Worm (Caenorhabditis elegans) whole organism, late embryonic: ENCODE measurements around the gene ZC190.7.

ENCODE experiments used
- ama-1 ChIP-seq: fragments of 150-350 bp; optimal IDR thresholded peaks from 2 replicates; lab custom pipeline; 2014
- ceh-14 ChIP-seq: sonication (generic microtip); optimal IDR thresholded peaks from 2 replicates; lab custom pipeline; 2016; ENCODE audit warnings: missing genotype, missing genetic modification characterization, missing compliant biosample characterization
- ceh-30 ChIP-seq: fragments of 150-350 bp; optimal IDR thresholded peaks from 2 replicates; lab custom pipeline; 2014; ENCODE audit warnings: missing biosample characterization, missing genetic modification characterization
- ceh-9 ChIP-seq: sonication (generic microtip); optimal IDR thresholded peaks from 2 replicates; lab custom pipeline; 2016; ENCODE audit warnings: mild to moderate bottlenecking, missing genetic modification characterization, inconsistent platforms, missing compliant biosample characterization
- che-1 ChIP-seq: sonication (generic microtip); optimal IDR thresholded peaks from 2 replicates; lab custom pipeline; 2016; ENCODE audit warnings: mild to moderate bottlenecking, missing genetic modification characterization, missing compliant biosample characterization
- fkh-10 ChIP-seq: fragments of 150-350 bp; optimal IDR thresholded peaks from 2 replicates; lab custom pipeline; 2014; ENCODE audit warnings: missing biosample characterization, missing genetic modification reagents, missing genetic modification characterization
- nhr-11 ChIP-seq: fragments of 150-350 bp; optimal IDR thresholded peaks from 2 replicates; lab custom pipeline; 2014; ENCODE audit warnings: missing biosample characterization, missing genetic modification characterization
- pha-4 ChIP-seq: fragments of 150-350 bp; optimal IDR thresholded peaks from 2 replicates; lab custom pipeline; 2018; ENCODE audit warnings: missing biosample characterization, missing genetic modification reagents, missing genetic modification characterization
- pqm-1 ChIP-seq: sonication (generic microtip); optimal IDR thresholded peaks from 2 replicates; lab custom pipeline; 2016; ENCODE audit warnings: missing genetic modification characterization, missing compliant biosample characterization
- ref-2 ChIP-seq: sonication (generic microtip); optimal IDR thresholded peaks from 2 replicates; lab custom pipeline; 2016; ENCODE audit warnings: missing genetic modification characterization, missing compliant biosample characterization
- sox-4 ChIP-seq: sonication (generic microtip); optimal IDR thresholded peaks from 2 replicates; lab custom pipeline; 2017; ENCODE audit warnings: mild to moderate bottlenecking, missing genetic modification characterization, inconsistent platforms, missing compliant biosample characterization
- unc-86 ChIP-seq: sonication (generic microtip); optimal IDR thresholded peaks from 2 replicates; lab custom pipeline; 2016; ENCODE audit warnings: missing genetic modification characterization, missing compliant biosample characterization
- ztf-16 ChIP-seq: sonication (generic microtip); optimal IDR thresholded peaks from 2 replicates; lab custom pipeline; 2017; ENCODE audit warnings: missing genetic modification characterization, missing compliant biosample characterization

DNA sequence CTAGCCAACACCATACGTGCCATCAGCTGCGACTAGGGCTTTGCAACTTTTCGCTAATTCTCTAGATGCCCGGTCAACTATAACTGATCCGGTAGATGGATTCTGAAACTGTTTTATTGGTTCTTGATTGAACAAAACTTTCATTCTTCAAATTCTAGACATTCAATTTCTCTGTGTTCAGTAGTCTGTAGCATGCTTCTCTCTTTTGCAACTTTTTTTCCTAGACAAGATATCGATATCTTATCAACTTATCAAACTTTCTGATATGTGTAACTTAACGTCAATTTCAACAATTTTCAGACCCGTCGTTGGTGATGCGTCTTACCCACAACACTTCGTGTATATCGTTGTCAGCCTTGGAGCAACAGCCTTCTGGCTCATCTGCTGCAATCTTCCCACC, 20.9 kb downstream of the ZC190.7 start, which contains the start of gene ZC190.4:
- TF ChIP-seq ceh-9 (tag; lab: Kevin White, UChicago) (no peak), pha-4 (tag; lab: Kevin White, UChicago) (no peak), ztf-16 (tag; lab: Kevin White, UChicago) (no peak), ref-2 (no peak), unc-86 (tag; lab: Kevin White, UChicago) (no peak), nhr-11 (tag; lab: Kevin White, UChicago) (no peak), sox-4 (no peak), pqm-1 (tag; lab: Kevin White, UChicago) (no peak), che-1 (tag; lab: Kevin White, UChicago) (no peak), ceh-30 (tag; lab: Kevin White, UChicago) (no peak), ama-1 (lab: Kevin White, UChicago) (no peak), ceh-14 (tag; lab: Kevin White, UChicago) (no peak), fkh-10 (GFP tag; lab: Kevin White, UChicago) (no peak)
